Fruit fly (Drosophila melanogaster) S2 (cell line): ENCODE measurements around the gene CG14866.

Experiments
- CG8478 ChIP-seq: fragments of >200 bp; optimal IDR thresholded peaks from 2 replicates; lab custom pipeline; 2018
- CTCF ChIP-seq, 2 experiments: fragments of >200 bp; optimal IDR thresholded peaks; 2 replicates each; lab custom pipeline; 2018

DNA sequence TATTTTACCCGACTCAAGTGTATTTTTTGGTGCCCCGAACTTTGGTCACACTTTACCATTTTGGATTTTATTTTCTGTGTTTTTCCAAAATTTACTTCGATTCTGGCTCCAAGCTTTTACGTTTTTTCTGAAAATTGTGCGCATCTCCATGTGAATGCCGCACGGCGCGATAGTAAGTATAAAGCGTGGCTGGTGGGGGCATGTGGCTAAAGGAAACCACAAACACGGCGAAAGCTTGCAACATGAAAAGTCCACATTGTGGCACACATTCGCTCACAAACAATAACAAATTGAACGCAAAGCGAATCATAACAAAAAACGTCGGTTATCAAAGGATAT lies 4.4 kb downstream of the CG14866 start, which contains the start of gene ear:
- TF ChIP-seq CTCF (optimal IDR thresholded peaks at IDR 0.05; lab: Kevin White, UChicago), result no peak
- no peak for TF ChIP-seq CG8478 (lab: Kevin White, UChicago)
